Worm (Caenorhabditis elegans) whole organism, mixed stage, embryonic: ENCODE results near the gene snn-1.

Source experiments
- mab-5 ChIP-seq: fragments of 150-350 bp; optimal IDR thresholded peaks from 2 replicates; lab custom pipeline; 2014; ENCODE audit warnings: missing biosample characterization, missing genetic modification characterization
- mep-1 ChIP-seq: fragments of 150-350 bp; optimal IDR thresholded peaks from 2 replicates; lab custom pipeline; 2017; ENCODE audit warnings: missing biosample characterization, missing genetic modification reagents, missing genetic modification characterization, inconsistent platforms
- nhr-237 ChIP-seq: fragments of 150-350 bp; optimal IDR thresholded peaks from 2 replicates; lab custom pipeline; 2014; ENCODE audit warnings: missing biosample characterization, missing genetic modification characterization
- snpc-4 ChIP-seq: fragments of 150-350 bp; optimal IDR thresholded peaks from 2 replicates; lab custom pipeline; 2014; ENCODE audit warnings: missing biosample characterization, missing genetic modification characterization
- ztf-11 ChIP-seq: fragments of 150-350 bp; optimal IDR thresholded peaks from 2 replicates; lab custom pipeline; 2014; ENCODE audit warnings: missing biosample characterization, missing genetic modification characterization

- TF ChIP-seq snpc-4 (tag; lab: Kevin White, UChicago), result no peak
- TF ChIP-seq ztf-11 (tag; lab: Kevin White, UChicago), result no peak
- TF ChIP-seq mab-5 (tag; lab: Kevin White, UChicago), result no peak
- TF ChIP-seq nhr-237 (tag; lab: Kevin White, UChicago), result no peak
- TF ChIP-seq mep-1, result no peak
These were observed 46.6 kb downstream of the snn-1 start, which contains the start of gene col-108 for ce11 chrIV:1768288-1768687.
